Worm (Caenorhabditis elegans) whole organism, L2 larva: ENCODE data around the gene asg-2.
A peak's percentile ranks its signal among the peaks of the same experiment; 100 is the strongest.

Experiments
- C34F6.9 ChIP-seq: fragments of 150-350 bp; optimal IDR thresholded peaks from 2 replicates; lab custom pipeline; 2014; ENCODE audit warnings: missing biosample characterization, missing genetic modification characterization
- F13H6.1 ChIP-seq: sonication (generic microtip); optimal IDR thresholded peaks from 2 replicates; lab custom pipeline; 2016; ENCODE audit warnings: missing genetic modification characterization, missing compliant biosample characterization
- R02D3.7 ChIP-seq: fragments of 150-350 bp; optimal IDR thresholded peaks from 2 replicates; lab custom pipeline; 2014; ENCODE audit warnings: missing biosample characterization, missing genetic modification characterization
- Y55F3AM.14 ChIP-seq: fragments of 200-800 bp; sonication (Bioruptor generic); optimal IDR thresholded peaks from 2 replicates; lab custom pipeline; 2018; ENCODE audit warnings: mild to moderate bottlenecking, missing genetic modification characterization, missing compliant biosample characterization
- ZK546.5 ChIP-seq: sonication (generic microtip); optimal IDR thresholded peaks from 2 replicates; lab custom pipeline; 2017; ENCODE audit warnings: missing biosample characterization, missing genetic modification characterization
- alr-1 ChIP-seq: fragments of 150-350 bp; optimal IDR thresholded peaks from 2 replicates; lab custom pipeline; 2014; ENCODE audit warnings: missing biosample characterization, missing genetic modification characterization
- aly-2 ChIP-seq: fragments of 150-350 bp; optimal IDR thresholded peaks from 2 replicates; lab custom pipeline; 2014; ENCODE audit warnings: missing biosample characterization, missing genetic modification characterization
- ama-1 ChIP-seq: fragments of 150-350 bp; optimal IDR thresholded peaks from 2 replicates; lab custom pipeline; 2018; ENCODE audit warnings: inconsistent platforms
- blmp-1 ChIP-seq: sonication (generic microtip); optimal IDR thresholded peaks from 2 replicates; lab custom pipeline; 2017; ENCODE audit warnings: missing genetic modification characterization, mild to moderate bottlenecking, missing compliant biosample characterization, antibody characterized with exemption, moderate library complexity; ENCODE audit not compliant: insufficient read depth
- ceh-16 ChIP-seq: fragments of 150-350 bp; optimal IDR thresholded peaks from 2 replicates; lab custom pipeline; 2014; ENCODE audit warnings: missing biosample characterization, missing genetic modification characterization
- ceh-82 ChIP-seq: fragments of 150-350 bp; optimal IDR thresholded peaks from 2 replicates; lab custom pipeline; 2014; ENCODE audit warnings: missing biosample characterization, missing genetic modification characterization
- crh-2 ChIP-seq: sonication (generic microtip); optimal IDR thresholded peaks from 2 replicates; lab custom pipeline; 2017; ENCODE audit warnings: missing biosample characterization, missing genetic modification characterization
- dmd-4 ChIP-seq: sonication (generic microtip); optimal IDR thresholded peaks from 2 replicates; lab custom pipeline; 2017; ENCODE audit warnings: missing biosample characterization, missing genetic modification characterization
- egl-27 ChIP-seq: sonication (generic microtip); optimal IDR thresholded peaks from 3 replicates; lab custom pipeline; 2017; ENCODE audit warnings: missing biosample characterization, missing genetic modification reagents, missing genetic modification characterization
- elt-1 ChIP-seq: fragments of 150-350 bp; optimal IDR thresholded peaks from 2 replicates; lab custom pipeline; 2014; ENCODE audit warnings: missing biosample characterization, missing genetic modification characterization
- elt-3 ChIP-seq: sonication (generic microtip); optimal IDR thresholded peaks from 2 replicates; lab custom pipeline; 2017; ENCODE audit warnings: missing biosample characterization, missing genetic modification characterization
- fos-1 ChIP-seq: fragments of 150-350 bp; optimal IDR thresholded peaks from 2 replicates; lab custom pipeline; 2014; ENCODE audit warnings: missing biosample characterization, missing genetic modification characterization
- gmeb-1 ChIP-seq: fragments of 150-350 bp; optimal IDR thresholded peaks from 2 replicates; lab custom pipeline; 2014; ENCODE audit warnings: missing biosample characterization, missing genetic modification characterization
- lin-11 ChIP-seq: fragments of 150-350 bp; sonication (generic microtip); optimal IDR thresholded peaks from 2 replicates; lab custom pipeline; 2014; ENCODE audit warnings: missing biosample characterization, missing genetic modification characterization, inconsistent platforms, mixed read lengths
- lin-13 ChIP-seq: fragments of 150-350 bp; optimal IDR thresholded peaks from 2 replicates; lab custom pipeline; 2014; ENCODE audit warnings: missing biosample characterization, missing genetic modification reagents, missing genetic modification characterization
- lin-39 ChIP-seq: fragments of 150-350 bp; optimal IDR thresholded peaks from 2 replicates; lab custom pipeline; 2014; ENCODE audit warnings: missing biosample characterization, missing genetic modification reagents, missing genetic modification characterization
- lsy-2 ChIP-seq, 2 experiments: fragments of 150-350 bp in 1 of 2; sonication (generic microtip) in 1 of 2; optimal IDR thresholded peaks; 2 replicates each; lab custom pipeline; 2014 to 2017; ENCODE audit warnings: missing biosample characterization in 2 of 2, missing genetic modification characterization in 2 of 2
- mab-5 ChIP-seq: fragments of 150-350 bp; optimal IDR thresholded peaks from 2 replicates; lab custom pipeline; 2014; ENCODE audit warnings: missing biosample characterization, missing genetic modification characterization
- mbf-1 ChIP-seq: sonication (generic microtip); optimal IDR thresholded peaks from 2 replicates; lab custom pipeline; 2017; ENCODE audit warnings: missing biosample characterization, missing genetic modification characterization
- mdl-1 ChIP-seq, 2 experiments: fragments of 150-350 bp in 1 of 2; sonication (generic microtip) in 1 of 2; optimal IDR thresholded peaks; 2 replicates each; lab custom pipeline; 2017; ENCODE audit warnings: missing biosample characterization in 2 of 2, missing genetic modification characterization in 2 of 2
- nhr-10 ChIP-seq: sonication (generic microtip); optimal IDR thresholded peaks from 2 replicates; lab custom pipeline; 2017; ENCODE audit warnings: missing biosample characterization, missing genetic modification characterization
- nhr-11 ChIP-seq: fragments of 150-350 bp; optimal IDR thresholded peaks from 2 replicates; lab custom pipeline; 2014; ENCODE audit warnings: missing biosample characterization, missing genetic modification characterization
- nhr-12 ChIP-seq: fragments of 150-350 bp; optimal IDR thresholded peaks from 2 replicates; lab custom pipeline; 2014; ENCODE audit warnings: missing biosample characterization, missing genetic modification characterization
- nhr-129 ChIP-seq: fragments of 150-350 bp; optimal IDR thresholded peaks from 2 replicates; lab custom pipeline; 2014; ENCODE audit warnings: missing biosample characterization, missing genetic modification characterization
- nhr-21 ChIP-seq: fragments of 150-350 bp; optimal IDR thresholded peaks from 2 replicates; lab custom pipeline; 2014; ENCODE audit warnings: missing biosample characterization, missing genetic modification characterization
- nhr-23 ChIP-seq: fragments of 150-350 bp; optimal IDR thresholded peaks from 2 replicates; lab custom pipeline; 2014; ENCODE audit warnings: missing biosample characterization, missing genetic modification reagents, missing genetic modification characterization
- nhr-237 ChIP-seq: fragments of 150-350 bp; optimal IDR thresholded peaks from 2 replicates; lab custom pipeline; 2014; ENCODE audit warnings: missing biosample characterization, missing genetic modification characterization
- nhr-25 ChIP-seq: fragments of 150-350 bp; sonication (generic microtip); optimal IDR thresholded peaks from 3 replicates; lab custom pipeline; 2014; ENCODE audit warnings: missing biosample characterization, missing genetic modification characterization
- nhr-6 ChIP-seq: fragments of 150-350 bp; optimal IDR thresholded peaks from 2 replicates; lab custom pipeline; 2014; ENCODE audit warnings: missing biosample characterization, missing genetic modification characterization
- nhr-77 ChIP-seq: fragments of 150-350 bp; optimal IDR thresholded peaks from 2 replicates; lab custom pipeline; 2014; ENCODE audit warnings: missing biosample characterization, missing genetic modification characterization
- peb-1 ChIP-seq: fragments of 150-350 bp; optimal IDR thresholded peaks from 2 replicates; lab custom pipeline; 2014; ENCODE audit warnings: missing biosample characterization, missing genetic modification characterization
- sem-4 ChIP-seq: fragments of 150-350 bp; optimal IDR thresholded peaks from 2 replicates; lab custom pipeline; 2014; ENCODE audit warnings: missing biosample characterization, missing genetic modification reagents, missing genetic modification characterization
- skn-1 ChIP-seq: sonication (generic microtip); optimal IDR thresholded peaks from 2 replicates; lab custom pipeline; 2017; ENCODE audit warnings: missing biosample characterization, missing genetic modification characterization
- sma-3 ChIP-seq: sonication (generic microtip); optimal IDR thresholded peaks from 2 replicates; lab custom pipeline; 2016; ENCODE audit warnings: missing genetic modification reagents, missing genetic modification characterization, missing compliant biosample characterization
- sma-9 ChIP-seq, 2 experiments: fragments of 150-350 bp in 1 of 2; sonication (generic microtip) in 1 of 2; optimal IDR thresholded peaks; 2 replicates each; lab custom pipeline; 2014 to 2016; ENCODE audit warnings: missing genetic modification characterization in 2 of 2, mild to moderate bottlenecking in 1 of 2, missing biosample characterization in 1 of 2, missing compliant biosample characterization in 1 of 2, missing genetic modification reagents in 1 of 2, moderate library complexity in 1 of 2
- snpc-4 ChIP-seq: fragments of 150-350 bp; optimal IDR thresholded peaks from 2 replicates; lab custom pipeline; 2014; ENCODE audit warnings: missing biosample characterization, missing genetic modification characterization
- unc-39 ChIP-seq: fragments of 150-350 bp; optimal IDR thresholded peaks from 2 replicates; lab custom pipeline; 2014; ENCODE audit warnings: missing biosample characterization, missing genetic modification characterization
- unc-55 ChIP-seq: fragments of 150-350 bp; sonication (generic microtip); optimal IDR thresholded peaks from 3 replicates; lab custom pipeline; 2014; ENCODE audit warnings: missing biosample characterization, missing genetic modification reagents, missing genetic modification characterization
- unc-62 ChIP-seq: fragments of 150-350 bp; optimal IDR thresholded peaks from 2 replicates; lab custom pipeline; 2014; ENCODE audit warnings: missing biosample characterization, missing genetic modification reagents, missing genetic modification characterization
- zag-1 ChIP-seq: fragments of 150-350 bp; optimal IDR thresholded peaks from 2 replicates; lab custom pipeline; 2014; ENCODE audit warnings: missing biosample characterization, missing genetic modification characterization
- ztf-1 ChIP-seq: fragments of 200-800 bp; sonication (Bioruptor generic); conservative IDR thresholded peaks from 2 replicates; pipeline ENCODE4 v1.3.6; 2022; ENCODE audit warnings: missing genetic modification characterization, missing compliant biosample characterization
- ztf-11 ChIP-seq: sonication (generic microtip); optimal IDR thresholded peaks from 2 replicates; lab custom pipeline; 2017; ENCODE audit warnings: missing biosample characterization, missing genetic modification characterization
- ztf-4 ChIP-seq: fragments of 150-350 bp; optimal IDR thresholded peaks from 2 replicates; lab custom pipeline; 2014; ENCODE audit warnings: missing biosample characterization, missing genetic modification characterization

asg-2 gene

ce11 chrX:6840670-6841308 is at the start of gene asg-2, which contains the start of gene glr-6:
Gene asg-2, plus strand, starts transcription at chrX:6841258.
Gene glr-6, minus strand, starts transcription at chrX:6840720.
- TF ChIP-seq skn-1 (tag; lab: Kevin White, UChicago) (peak; percentile 66), fos-1 (peak; percentile 82), lin-39 (tag; lab: Kevin White, UChicago) (no peak), unc-62 (GFP tag; lab: Kevin White, UChicago) (no peak), ZK546.5 (no peak), ama-1 (lab: Kevin White, UChicago) (peak; percentile 31), Y55F3AM.14 (no peak), unc-55 (GFP tag; lab: Kevin White, UChicago) (peak; percentile 96), nhr-6 (tag; lab: Kevin White, UChicago) (peak; percentile 74), lin-13 (GFP tag; lab: Kevin White, UChicago) (peak; percentile 90), lin-11 (peak; percentile 14), sma-9 (GFP tag; optimal IDR thresholded peaks at IDR 0.05; lab: Kevin White, UChicago) (peak; percentile 83), sma-9 (tag; optimal IDR thresholded peaks at IDR 0.05; lab: Kevin White, UChicago) (no peak), blmp-1 (tag; lab: Kevin White, UChicago) (peak; percentile 13), zag-1 (peak; percentile 45), lsy-2 (tag; optimal IDR thresholded peaks at IDR 0.05; lab: Kevin White, UChicago) (peak; percentile 36 to 90), nhr-11 (no peak), C34F6.9 (tag; lab: Kevin White, UChicago) (peak; percentile 91), ztf-11 (tag; lab: Kevin White, UChicago) (no peak), aly-2 (tag; lab: Kevin White, UChicago) (no peak), ztf-4 (peak; percentile 35), dmd-4 (tag; lab: Kevin White, UChicago) (no peak), ztf-1 (GFP tag; lab: Robert Waterston, UW) (no peak), F13H6.1 (peak; percentile 64), elt-1 (tag; lab: Kevin White, UChicago) (no peak), alr-1 (no peak), peb-1 (tag; lab: Kevin White, UChicago) (no peak), snpc-4 (tag; lab: Kevin White, UChicago) (peak; percentile 63), egl-27 (peak; percentile 15), unc-39 (tag; lab: Kevin White, UChicago) (no peak), nhr-12 (tag; lab: Kevin White, UChicago) (no peak), crh-2 (tag; lab: Kevin White, UChicago) (peak; percentile 90), ceh-82 (tag; lab: Kevin White, UChicago) (peak; percentile 26), R02D3.7 (tag; lab: Kevin White, UChicago) (peak; percentile 24), mab-5 (no peak), nhr-23 (tag; lab: Kevin White, UChicago) (no peak), mdl-1 (tag; optimal IDR thresholded peaks at IDR 0.05; lab: Kevin White, UChicago) (no peak), ceh-16 (peak; percentile 35), nhr-129 (tag; lab: Kevin White, UChicago) (peak; percentile 92), gmeb-1 (tag; lab: Kevin White, UChicago) (peak; percentile 82), sma-3 (GFP tag; lab: Kevin White, UChicago) (peak; percentile 84), nhr-10 (no peak), nhr-77 (tag; lab: Kevin White, UChicago) (peak; percentile 21), nhr-25 (tag; lab: Kevin White, UChicago) (peak; percentile 83), mbf-1 (no peak), elt-3 (tag; lab: Kevin White, UChicago) (no peak), nhr-21 (tag; lab: Kevin White, UChicago) (peak; percentile 81), nhr-237 (no peak), sem-4 (tag; lab: Kevin White, UChicago) (peak; percentile 84)
